Worm (Caenorhabditis elegans): ENCODE data around the gene Y67A10A.11.

- TF ChIP-seq ets-7 (tag; optimal IDR thresholded peaks at IDR 0.05) (no peak), ama-1 (optimal IDR thresholded peaks at IDR 0.05) (no peak), B0310.2 (tag; optimal IDR thresholded peaks at IDR 0.05) (no peak), scrt-1 (GFP tag; IDR thresholded peaks at IDR 0.05) (no peak)
Measured at ce11 chrIV:14384194-14384593, 44.4 kb downstream of the Y67A10A.11 start.

Measured in whole organism, early embryonic.